ENCODE assay signal across 3 fruit fly cellular contexts in genomic region chr3R:10042024-10042663, dm6.
TF ChIP-seq lines count a peak whose summit lies in the region.

No protein-coding gene starts in this region.

- no peak for TF ChIP-seq CTCF in whole organism, embryonic (GFP tag; optimal IDR thresholded peaks at IDR 0.05; lab: Kevin White, UChicago)

TF ChIP-seq in whole organism, embryonic, 481 proteins besides CTCF, POLR2A, EP300 and RAD21 (continues in another document):
- TF ChIP-seq chinmo (GFP tag; IDR thresholded peaks at IDR 0.05; lab: Robert Waterston, UW; ENCODE audit: partially characterized antibody) (no peak), CG31441 (GFP tag; IDR thresholded peaks at IDR 0.05; lab: Robert Waterston, UW) (no peak), crol (GFP tag; IDR thresholded peaks at IDR 0.05; lab: Robert Waterston, UW) (peak; percentile 80), ac (GFP tag; optimal IDR thresholded peaks at IDR 0.05; lab: Kevin White, UChicago) (no peak), onecut (GFP tag; IDR thresholded peaks at IDR 0.05; lab: Robert Waterston, UW) (peak; percentile 66), CG4820 (GFP tag; optimal IDR thresholded peaks at IDR 0.05; lab: Kevin White, UChicago) (no peak), CG8765 (GFP tag; IDR thresholded peaks at IDR 0.05; lab: Robert Waterston, UW) (no peak), CG13624 (GFP tag; optimal IDR thresholded peaks at IDR 0.05; lab: Kevin White, UChicago) (no peak), sim (GFP tag; IDR thresholded peaks at IDR 0.05; lab: Robert Waterston, UW) (no peak), Oli (tag; optimal IDR thresholded peaks at IDR 0.05; lab: Kevin White, UChicago) (no peak), CG6689 (GFP tag; IDR thresholded peaks at IDR 0.05; lab: Robert Waterston, UW) (no peak), dmrt99B (tag; optimal IDR thresholded peaks at IDR 0.05; lab: Kevin White, UChicago) (no peak), inv (GFP tag; IDR thresholded peaks at IDR 0.05; lab: Robert Waterston, UW; ENCODE audit: partially characterized antibody) (no peak), grn (GFP tag; optimal IDR thresholded peaks at IDR 0.05; lab: Kevin White, UChicago) (peak; percentile 3), E2f1 (GFP tag; IDR thresholded peaks at IDR 0.05; lab: Robert Waterston, UW) (no peak), CG12236 (GFP tag; optimal IDR thresholded peaks at IDR 0.05; lab: Kevin White, UChicago) (no peak), tna (GFP tag; IDR thresholded peaks at IDR 0.05; lab: Robert Waterston, UW; ENCODE audit: partially characterized antibody) (0 out of 2 replicates have a peak, but pooled peaks have one; percentile 10), sr (GFP tag; IDR thresholded peaks at IDR 0.05; lab: Robert Waterston, UW) (peak; percentile 89), CG33213 (GFP tag; optimal IDR thresholded peaks at IDR 0.05; lab: Kevin White, UChicago) (no peak), CG12219 (GFP tag; optimal IDR thresholded peaks at IDR 0.05; lab: Kevin White, UChicago) (no peak), org-1 (GFP tag; optimal IDR thresholded peaks at IDR 0.05; lab: Kevin White, UChicago) (no peak), nerfin-2 (GFP tag; IDR thresholded peaks at IDR 0.05; lab: Robert Waterston, UW; ENCODE audit: partially characterized antibody) (peak; percentile 10; the same call in 1 of the 2 replicates), CG3065 (GFP tag; optimal IDR thresholded peaks at IDR 0.05; lab: Kevin White, UChicago) (no peak), disco-r (GFP tag; optimal IDR thresholded peaks at IDR 0.05; lab: Kevin White, UChicago) (no peak), esg (GFP tag; conservative IDR thresholded peaks at IDR 0.05; lab: Robert Waterston, UW) (no peak), Mad (GFP tag; optimal IDR thresholded peaks at IDR 0.05; lab: Kevin White, UChicago) (no peak), CG9932 (GFP tag; IDR thresholded peaks at IDR 0.05; lab: Robert Waterston, UW) (no peak), Nf-YA (GFP tag; IDR thresholded peaks at IDR 0.05; lab: Robert Waterston, UW) (no peak), Nf-YB (GFP tag; optimal IDR thresholded peaks at IDR 0.05; lab: Kevin White, UChicago) (no peak), Ada2b (GFP tag; IDR thresholded peaks at IDR 0.05; lab: Robert Waterston, UW) (no peak), CG14667 (GFP tag; IDR thresholded peaks at IDR 0.05; lab: Robert Waterston, UW) (no peak)

TF ChIP-seq in whole organism, prepupa, 60 proteins besides CTCF, POLR2A, EP300 and RAD21:
- no peak for TF ChIP-seq dsx (GFP tag; optimal IDR thresholded peaks at IDR 0.05; lab: Kevin White, UChicago; ENCODE audit: poor library complexity, severe bottlenecking)
- TF ChIP-seq achi (GFP tag; optimal IDR thresholded peaks at IDR 0.05; lab: Kevin White, UChicago), result no peak
- peak; percentile 11; the same call in 1 of the 3 replicates for TF ChIP-seq CG6163 (GFP tag; IDR thresholded peaks at IDR 0.05; lab: Robert Waterston, UW)
- no peak for TF ChIP-seq fd85E (GFP tag; optimal IDR thresholded peaks at IDR 0.05; lab: Kevin White, UChicago)
- TF ChIP-seq Eip75B (GFP tag; optimal IDR thresholded peaks at IDR 0.05; lab: Kevin White, UChicago), result no peak
- no peak for TF ChIP-seq CG8319 (GFP tag; optimal IDR thresholded peaks at IDR 0.05; lab: Kevin White, UChicago)
- no peak for TF ChIP-seq Lpt (GFP tag; optimal IDR thresholded peaks at IDR 0.05; lab: Kevin White, UChicago)
- TF ChIP-seq eg (GFP tag; IDR thresholded peaks at IDR 0.05; lab: Robert Waterston, UW), result no peak
- no peak for TF ChIP-seq CG11762 (GFP tag; optimal IDR thresholded peaks at IDR 0.05; lab: Kevin White, UChicago; ENCODE audit: insufficient read depth)
- TF ChIP-seq esn (GFP tag; optimal IDR thresholded peaks at IDR 0.05; lab: Kevin White, UChicago), result peak; percentile 9
- no peak for TF ChIP-seq CG11294 (GFP tag; IDR thresholded peaks at IDR 0.05; lab: Robert Waterston, UW)
- peak; percentile 22 for TF ChIP-seq fkh (GFP tag; optimal IDR thresholded peaks at IDR 0.05; lab: Kevin White, UChicago)
- no peak for TF ChIP-seq net (GFP tag; optimal IDR thresholded peaks at IDR 0.05; lab: Kevin White, UChicago)
- TF ChIP-seq fd59A (GFP tag; optimal IDR thresholded peaks at IDR 0.05; lab: Kevin White, UChicago), result no peak
TF ChIP-seq in whole organism, prepupa: peak in this region for 3.

TF ChIP-seq in whole organism, wandering third instar larva, 38 proteins besides CTCF, POLR2A, EP300 and RAD21:
- TF ChIP-seq psq (GFP tag; optimal IDR thresholded peaks at IDR 0.05; lab: Kevin White, UChicago) (peak; percentile 53), CG9705 (GFP tag; optimal IDR thresholded peaks at IDR 0.05; lab: Kevin White, UChicago) (no peak)
